Worm (Caenorhabditis elegans) whole organism, L3 larva: Measurements from ENCODE around the gene isw-1.

Experiments used
- R02D3.7 ChIP-seq: fragments of 150-350 bp; optimal IDR thresholded peaks from 2 replicates; lab custom pipeline; 2014; ENCODE audit warnings: missing biosample characterization, missing genetic modification characterization
- egl-27 ChIP-seq: sonication (generic microtip); optimal IDR thresholded peaks from 4 replicates; lab custom pipeline; 2017; ENCODE audit warnings: missing biosample characterization, missing genetic modification reagents, missing genetic modification characterization
- jun-1 ChIP-seq: fragments of 150-350 bp; optimal IDR thresholded peaks from 2 replicates; lab custom pipeline; 2014; ENCODE audit warnings: missing biosample characterization, missing genetic modification reagents, missing genetic modification characterization
- lin-39 ChIP-seq: fragments of 150-350 bp; optimal IDR thresholded peaks from 2 replicates; lab custom pipeline; 2018; ENCODE audit warnings: missing biosample characterization, missing genetic modification reagents, missing genetic modification characterization
- nhr-23 ChIP-seq: fragments of 150-350 bp; optimal IDR thresholded peaks from 2 replicates; lab custom pipeline; 2014; ENCODE audit warnings: missing biosample characterization, missing genetic modification reagents, missing genetic modification characterization
- nhr-28 ChIP-seq: fragments of 150-350 bp; optimal IDR thresholded peaks from 2 replicates; lab custom pipeline; 2014; ENCODE audit warnings: missing biosample characterization, missing genetic modification characterization
- nhr-76 ChIP-seq: fragments of 150-350 bp; sonication (generic microtip); optimal IDR thresholded peaks from 5 replicates; lab custom pipeline; 2014; ENCODE audit warnings: missing biosample characterization, missing genetic modification characterization
- nhr-77 ChIP-seq: fragments of 150-350 bp; optimal IDR thresholded peaks from 2 replicates; lab custom pipeline; 2014; ENCODE audit warnings: missing biosample characterization, missing genetic modification characterization
- pha-4 ChIP-seq: fragments of 150-350 bp; optimal IDR thresholded peaks from 2 replicates; lab custom pipeline; 2014; ENCODE audit warnings: missing biosample characterization, missing genetic modification reagents, missing genetic modification characterization
- pqm-1 ChIP-seq: fragments of 150-350 bp; optimal IDR thresholded peaks from 2 replicates; lab custom pipeline; 2017; ENCODE audit warnings: missing biosample characterization, missing genetic modification characterization, inconsistent platforms
- snpc-4 ChIP-seq: fragments of 150-350 bp; optimal IDR thresholded peaks from 2 replicates; lab custom pipeline; 2014; ENCODE audit warnings: missing biosample characterization, missing genetic modification characterization
- ztf-11 ChIP-seq: fragments of 150-350 bp; optimal IDR thresholded peaks from 2 replicates; lab custom pipeline; 2014; ENCODE audit warnings: missing biosample characterization, missing genetic modification characterization

DNA sequence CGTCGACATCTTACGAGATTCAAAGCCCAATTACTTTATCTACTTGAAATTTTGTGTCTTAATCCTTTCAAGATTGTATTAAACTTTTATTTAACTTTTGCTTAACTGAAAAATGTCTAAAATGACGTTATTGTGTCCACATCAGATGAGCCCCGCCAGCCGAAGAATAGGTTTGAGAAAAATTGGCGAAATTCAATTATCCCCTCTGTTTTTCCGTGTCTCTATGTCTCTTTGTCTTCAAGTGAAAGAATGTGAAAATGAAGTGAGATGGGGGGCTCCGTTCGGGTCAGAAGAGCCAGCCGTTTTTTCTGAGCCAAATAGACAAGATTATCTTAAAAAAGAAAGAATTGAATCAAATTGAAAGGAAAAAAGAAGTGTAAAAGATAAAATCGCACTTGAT is 32.6 kb downstream of the isw-1 start:
- TF ChIP-seq snpc-4 (tag; lab: Kevin White, UChicago): no peak
- no peak for TF ChIP-seq pha-4 (tag; lab: Kevin White, UChicago)
- TF ChIP-seq nhr-23 (tag; lab: Kevin White, UChicago): no peak
- no peak for TF ChIP-seq ztf-11
- no peak for TF ChIP-seq jun-1 (tag; lab: Kevin White, UChicago)
- TF ChIP-seq lin-39 (tag; lab: Kevin White, UChicago): no peak
- TF ChIP-seq pqm-1 (tag; lab: Kevin White, UChicago): no peak
- TF ChIP-seq egl-27: no peak
- no peak for TF ChIP-seq nhr-28
- no peak for TF ChIP-seq nhr-77 (tag; lab: Kevin White, UChicago)
- TF ChIP-seq nhr-76 (tag; lab: Kevin White, UChicago): no peak
- TF ChIP-seq R02D3.7 (tag; lab: Kevin White, UChicago): no peak
